Worm (Caenorhabditis elegans) whole organism, L4 larva: ENCODE measurements around the gene Y53F4B.17.
A peak's percentile ranks its signal among the peaks of the same experiment; 100 is the strongest.

Source experiments
- D1046.2 ChIP-seq: fragments of 200-800 bp; sonication (Bioruptor generic); IDR thresholded peaks from 2 replicates; pipeline ENCODE4 v1.3.6; 2022; ENCODE audit warnings: missing genetic modification characterization, missing compliant biosample characterization
- F10B5.3 ChIP-seq: sonication (generic microtip); optimal IDR thresholded peaks from 2 replicates; lab custom pipeline; 2016; ENCODE audit warnings: mild to moderate bottlenecking, missing genetic modification characterization, missing compliant biosample characterization
- F26F4.8 ChIP-seq: fragments of 200-800 bp; sonication (Bioruptor generic); conservative IDR thresholded peaks from 2 replicates; pipeline ENCODE4 v1.3.6; 2022; ENCODE audit warnings: missing genetic modification characterization, missing compliant biosample characterization
- F44E2.7 ChIP-seq: fragments of 200-800 bp; sonication (Bioruptor generic); IDR thresholded peaks from 2 replicates; pipeline ENCODE4 v2.1.2; 2022; ENCODE audit warnings: missing genetic modification characterization, missing compliant biosample characterization
- Y105C5A.15 ChIP-seq: fragments of 200-800 bp; sonication (Bioruptor generic); IDR thresholded peaks from 2 replicates; pipeline ENCODE4 v1.3.6; 2022; ENCODE audit warnings: missing genetic modification characterization, missing compliant biosample characterization
- Y5F2A.4 ChIP-seq: fragments of 200-800 bp; sonication (Bioruptor generic); optimal IDR thresholded peaks from 2 replicates; lab custom pipeline; 2018; ENCODE audit warnings: mild to moderate bottlenecking, missing genetic modification characterization, missing compliant biosample characterization
- Y75B8A.6 ChIP-seq: fragments of 200-800 bp; sonication (Bioruptor generic); IDR thresholded peaks from 2 replicates; pipeline ENCODE4 v1.3.6; 2022; ENCODE audit warnings: missing genetic modification reagents, missing genetic modification characterization, missing compliant biosample characterization
- ZK337.2 ChIP-seq: fragments of 200-800 bp; sonication (Bioruptor generic); IDR thresholded peaks from 2 replicates; pipeline ENCODE4 v1.3.6; 2022; ENCODE audit warnings: missing genetic modification reagents, missing genetic modification characterization, missing compliant biosample characterization
- aly-2 ChIP-seq: sonication (generic microtip); optimal IDR thresholded peaks from 2 replicates; lab custom pipeline; 2018; ENCODE audit warnings: missing biosample characterization, missing genetic modification characterization
- ama-1 ChIP-seq: fragments of 150-350 bp; optimal IDR thresholded peaks from 2 replicates; lab custom pipeline; 2014; ENCODE audit warnings: inconsistent platforms, mixed read lengths
- arid-1 ChIP-seq: fragments of 200-800 bp; sonication (Bioruptor generic); conservative IDR thresholded peaks from 2 replicates; pipeline ENCODE4 v1.3.6; 2022; ENCODE audit warnings: missing genetic modification reagents, missing genetic modification characterization, missing compliant biosample characterization
- ceh-20 ChIP-seq: fragments of 200-800 bp; sonication (Bioruptor generic); IDR thresholded peaks from 2 replicates; pipeline ENCODE4 v1.3.6; 2022; ENCODE audit warnings: missing genetic modification reagents, missing genetic modification characterization, missing compliant biosample characterization
- ceh-44 ChIP-seq: fragments of 200-800 bp; sonication (Bioruptor generic); IDR thresholded peaks from 2 replicates; pipeline ENCODE4 v1.3.6; 2022; ENCODE audit warnings: missing genetic modification reagents, missing genetic modification characterization, missing compliant biosample characterization
- ceh-62 ChIP-seq: sonication (generic microtip); optimal IDR thresholded peaks from 2 replicates; lab custom pipeline; 2017; ENCODE audit warnings: missing biosample characterization, missing genetic modification characterization
- ceh-82 ChIP-seq: sonication (generic microtip); optimal IDR thresholded peaks from 2 replicates; lab custom pipeline; 2017; ENCODE audit warnings: missing biosample characterization, missing genetic modification characterization
- daf-12 ChIP-seq: fragments of 150-350 bp; optimal IDR thresholded peaks from 2 replicates; lab custom pipeline; 2014; ENCODE audit warnings: missing biosample characterization, missing genetic modification reagents, missing genetic modification characterization
- daf-19 ChIP-seq: fragments of 200-800 bp; sonication (Bioruptor generic); conservative IDR thresholded peaks from 2 replicates; pipeline ENCODE4 v1.3.6; 2022; ENCODE audit warnings: missing genetic modification characterization, missing compliant biosample characterization
- daf-8 ChIP-seq: fragments of 200-800 bp; sonication (Bioruptor generic); IDR thresholded peaks from 2 replicates; pipeline ENCODE4 v1.3.6; 2022; ENCODE audit warnings: missing genetic modification characterization, missing compliant biosample characterization
- dmd-9 ChIP-seq: fragments of 200-800 bp; sonication (Bioruptor generic); IDR thresholded peaks from 2 replicates; pipeline ENCODE4 v1.3.6; 2022; ENCODE audit warnings: missing genetic modification reagents, missing genetic modification characterization, missing compliant biosample characterization
- dve-1 ChIP-seq: sonication (generic microtip); optimal IDR thresholded peaks from 2 replicates; lab custom pipeline; 2017; ENCODE audit warnings: antibody characterized with exemption, mild to moderate bottlenecking, missing genetic modification characterization, missing compliant biosample characterization; ENCODE audit not compliant: insufficient read depth
- fos-1 ChIP-seq: fragments of 150-350 bp; optimal IDR thresholded peaks from 2 replicates; lab custom pipeline; 2014; ENCODE audit warnings: missing biosample characterization, missing genetic modification characterization
- hif-1 ChIP-seq, 2 experiments: sonication (generic microtip); optimal IDR thresholded peaks; 2 replicates each; lab custom pipeline; 2016 to 2017; ENCODE audit warnings: missing compliant biosample characterization in 2 of 2, missing genetic modification characterization in 2 of 2, missing genetic modification reagents in 2 of 2, missing genotype in 2 of 2, mild to moderate bottlenecking in 1 of 2
- hlh-11 ChIP-seq: fragments of 200-800 bp; sonication (Bioruptor generic); optimal IDR thresholded peaks from 2 replicates; lab custom pipeline; 2018; ENCODE audit warnings: mild to moderate bottlenecking, missing genetic modification characterization, missing compliant biosample characterization
- hmg-1.1 ChIP-seq: fragments of 200-800 bp; sonication (Bioruptor generic); IDR thresholded peaks from 2 replicates; pipeline ENCODE4 v1.3.6; 2022; ENCODE audit warnings: missing genetic modification reagents, missing genetic modification characterization, missing compliant biosample characterization
- lin-13 ChIP-seq: fragments of 150-350 bp; optimal IDR thresholded peaks from 2 replicates; lab custom pipeline; 2014; ENCODE audit warnings: missing biosample characterization, missing genetic modification reagents, missing genetic modification characterization
- lin-38 ChIP-seq: fragments of 200-800 bp; sonication (Bioruptor generic); IDR thresholded peaks from 2 replicates; pipeline ENCODE4 v1.3.6; 2022; ENCODE audit warnings: missing genetic modification reagents, missing genetic modification characterization, missing compliant biosample characterization
- lin-39 ChIP-seq: fragments of 150-350 bp; optimal IDR thresholded peaks from 2 replicates; lab custom pipeline; 2014; ENCODE audit warnings: missing biosample characterization, missing genetic modification reagents, missing genetic modification characterization
- lir-3 ChIP-seq: sonication (generic microtip); optimal IDR thresholded peaks from 2 replicates; lab custom pipeline; 2016; ENCODE audit warnings: mild to moderate bottlenecking, missing genetic modification characterization, missing compliant biosample characterization
- madf-9 ChIP-seq: fragments of 200-800 bp; sonication (Bioruptor generic); conservative IDR thresholded peaks from 2 replicates; pipeline ENCODE4 v1.3.6; 2022; ENCODE audit warnings: missing genetic modification reagents, missing genetic modification characterization, missing compliant biosample characterization
- mdl-1 ChIP-seq, 2 experiments: fragments of 150-350 bp in 1 of 2; sonication (generic microtip) in 1 of 2; optimal IDR thresholded peaks; 2 replicates each; lab custom pipeline; 2014 to 2017; ENCODE audit warnings: missing biosample characterization in 2 of 2, missing genetic modification characterization in 2 of 2
- mes-2 ChIP-seq: sonication (generic microtip); optimal IDR thresholded peaks from 2 replicates; lab custom pipeline; 2016; ENCODE audit warnings: missing genotype, mild to moderate bottlenecking, missing genetic modification characterization, missing compliant biosample characterization; ENCODE audit not compliant: poor library complexity, severe bottlenecking
- mxl-3 ChIP-seq: fragments of 200-800 bp; sonication (Bioruptor generic); optimal IDR thresholded peaks from 2 replicates; lab custom pipeline; 2018; ENCODE audit warnings: mild to moderate bottlenecking, missing genetic modification characterization, missing compliant biosample characterization
- nhr-102 ChIP-seq: sonication (generic microtip); optimal IDR thresholded peaks from 2 replicates; lab custom pipeline; 2016; ENCODE audit warnings: mild to moderate bottlenecking, missing genetic modification characterization, moderate library complexity, missing compliant biosample characterization
- nhr-11 ChIP-seq: fragments of 150-350 bp; optimal IDR thresholded peaks from 2 replicates; lab custom pipeline; 2014; ENCODE audit warnings: missing biosample characterization, missing genetic modification characterization
- nhr-237 ChIP-seq: sonication (generic microtip); optimal IDR thresholded peaks from 2 replicates; lab custom pipeline; 2017; ENCODE audit warnings: missing biosample characterization, missing genetic modification characterization
- nhr-25 ChIP-seq: sonication (generic microtip); optimal IDR thresholded peaks from 2 replicates; lab custom pipeline; 2017; ENCODE audit warnings: missing genetic modification characterization, mild to moderate bottlenecking, missing compliant biosample characterization, antibody characterized with exemption, moderate library complexity, borderline replicate concordance; ENCODE audit not compliant: insufficient read depth
- nhr-41 ChIP-seq: fragments of 200-800 bp; sonication (Bioruptor generic); IDR thresholded peaks from 2 replicates; pipeline ENCODE4 v1.3.6; 2022; ENCODE audit warnings: missing genetic modification reagents, missing genetic modification characterization, missing compliant biosample characterization
- nhr-77 ChIP-seq: fragments of 150-350 bp; optimal IDR thresholded peaks from 2 replicates; lab custom pipeline; 2014; ENCODE audit warnings: missing biosample characterization, missing genetic modification characterization
- snpc-1.2 ChIP-seq: fragments of 200-800 bp; sonication (Bioruptor generic); IDR thresholded peaks from 2 replicates; pipeline ENCODE4 v1.3.6; 2022; ENCODE audit warnings: missing genetic modification reagents, missing genetic modification characterization, missing compliant biosample characterization
- snpc-4 ChIP-seq: fragments of 150-350 bp; optimal IDR thresholded peaks from 2 replicates; lab custom pipeline; 2014; ENCODE audit warnings: missing biosample characterization, missing genetic modification characterization
- spr-1 ChIP-seq: sonication (generic microtip); optimal IDR thresholded peaks from 2 replicates; lab custom pipeline; 2016; ENCODE audit warnings: mild to moderate bottlenecking, missing genetic modification characterization, missing compliant biosample characterization
- spr-3 ChIP-seq: fragments of 200-800 bp; sonication (Bioruptor generic); optimal IDR thresholded peaks from 2 replicates; lab custom pipeline; 2018; ENCODE audit warnings: mild to moderate bottlenecking, missing genetic modification characterization, missing compliant biosample characterization
- unc-130 ChIP-seq: sonication (generic microtip); optimal IDR thresholded peaks from 2 replicates; lab custom pipeline; 2016; ENCODE audit warnings: missing genetic modification reagents, missing genetic modification characterization, missing compliant biosample characterization
- unc-39 ChIP-seq: sonication (generic microtip); optimal IDR thresholded peaks from 2 replicates; lab custom pipeline; 2017; ENCODE audit warnings: missing biosample characterization, missing genetic modification characterization
- unc-62 ChIP-seq, 3 experiments: fragments of 150-350 bp in 1 of 3; sonication (generic microtip); optimal IDR thresholded peaks in 2 of 3; peaks in 1 of 3; 1 replicate in 1 of 3; 2 replicates in 2 of 3; lab custom pipeline; 2014 to 2017; ENCODE audit warnings: missing biosample characterization in 3 of 3, missing genetic modification characterization in 3 of 3, missing genetic modification reagents in 3 of 3, missing genotype in 1 of 3
- vab-7 ChIP-seq: fragments of 200-800 bp; sonication (Bioruptor generic); IDR thresholded peaks from 2 replicates; pipeline ENCODE4 v1.3.6; 2022; ENCODE audit warnings: missing genetic modification reagents, missing genetic modification characterization, missing compliant biosample characterization
- zag-1 ChIP-seq: fragments of 150-350 bp; optimal IDR thresholded peaks from 2 replicates; lab custom pipeline; 2014; ENCODE audit warnings: missing biosample characterization, missing genetic modification characterization
- zip-11 ChIP-seq: fragments of 200-800 bp; sonication (Bioruptor generic); IDR thresholded peaks from 2 replicates; pipeline ENCODE4 v1.3.6; 2022; ENCODE audit warnings: missing genetic modification characterization, missing compliant biosample characterization
- zip-2 ChIP-seq: fragments of 150-350 bp; optimal IDR thresholded peaks from 2 replicates; lab custom pipeline; 2014; ENCODE audit warnings: missing biosample characterization, missing genetic modification characterization
- ztf-7 ChIP-seq: fragments of 150-350 bp; optimal IDR thresholded peaks from 2 replicates; lab custom pipeline; 2014; ENCODE audit warnings: missing biosample characterization, missing genetic modification characterization

The Y53F4B.17 gene

ce11 chrII:15025599-15026164 is 32.8 kb upstream of the Y53F4B.17 start, which contains the start of gene cmtr-1 (continued):
- TF ChIP-seq dmd-9 (GFP tag; lab: Robert Waterston, UW) (peak; percentile 90), ceh-82 (no peak), ZK337.2 (GFP tag; lab: Robert Waterston, UW) (peak; percentile 5; the same call in 1 of the 2 replicates), daf-12 (tag; lab: Kevin White, UChicago) (no peak), madf-9 (peak; percentile 77), ceh-44 (no peak), mxl-3 (GFP tag; lab: Kevin White, UChicago) (peak; percentile 86), F44E2.7 (GFP tag; lab: Robert Waterston, UW) (no peak), nhr-102 (tag; lab: Kevin White, UChicago) (peak; percentile 96), dve-1 (tag; lab: Kevin White, UChicago) (peak; percentile 99), lin-39 (no peak), mes-2 (tag; lab: Kevin White, UChicago) (peak; percentile 98), zip-11 (GFP tag; lab: Robert Waterston, UW) (no peak), daf-8 (GFP tag; lab: Robert Waterston, UW) (no peak), nhr-41 (GFP tag; lab: Robert Waterston, UW) (peak; percentile 84), lir-3 (tag; lab: Kevin White, UChicago) (peak; percentile 54), Y5F2A.4 (GFP tag; lab: Kevin White, UChicago) (peak; percentile 48), nhr-77 (tag; lab: Kevin White, UChicago) (peak; percentile 97), lin-38 (peak; percentile 92), snpc-4 (peak; percentile 100), mdl-1 (tag; optimal IDR thresholded peaks at IDR 0.05; lab: Kevin White, UChicago) (peak; percentile 57 to 77), ceh-20 (GFP tag; lab: Robert Waterston, UW) (peak; percentile 87), vab-7 (GFP tag; lab: Robert Waterston, UW) (peak; percentile 85), zag-1 (tag; lab: Kevin White, UChicago) (no peak), daf-19 (GFP tag; lab: Robert Waterston, UW) (peak; percentile 67; the same call in 1 of the 2 replicates), ceh-62 (tag; lab: Kevin White, UChicago) (no peak), unc-130 (GFP tag; lab: Kevin White, UChicago) (peak; percentile 93), hlh-11 (tag; lab: Kevin White, UChicago) (peak; percentile 94), aly-2 (tag; lab: Kevin White, UChicago) (no peak), ama-1 (peak; percentile 96), ztf-7 (tag; lab: Kevin White, UChicago) (peak; percentile 93), snpc-1.2 (GFP tag; lab: Robert Waterston, UW) (peak; percentile 86), lin-13 (GFP tag; lab: Kevin White, UChicago) (peak; percentile 96), nhr-11 (tag; lab: Kevin White, UChicago) (peak; percentile 89), F26F4.8 (GFP tag; lab: Robert Waterston, UW) (no peak), spr-3 (peak; percentile 95), fos-1 (tag; lab: Kevin White, UChicago) (no peak), nhr-237 (tag; lab: Kevin White, UChicago) (peak; percentile 33), zip-2 (tag; lab: Kevin White, UChicago) (peak; percentile 84), unc-62 (GFP tag; optimal IDR thresholded peaks at IDR 0.05 in 1 of 2; lab: Kevin White, UChicago) (peak; percentile 24 to 97), unc-62 (tag; optimal IDR thresholded peaks at IDR 0.05; lab: Kevin White, UChicago) (no peak), arid-1 (GFP tag; lab: Robert Waterston, UW) (peak; percentile 96), Y75B8A.6 (GFP tag; lab: Robert Waterston, UW) (no peak), Y105C5A.15 (no peak), F10B5.3 (tag; lab: Kevin White, UChicago) (peak; percentile 91), spr-1 (tag; lab: Kevin White, UChicago) (peak; percentile 95), D1046.2 (peak; percentile 75; the same call in 1 of the 2 replicates), hmg-1.1 (GFP tag; lab: Robert Waterston, UW) (peak; percentile 99), unc-39 (tag; lab: Kevin White, UChicago) (no peak), hif-1 (tag; optimal IDR thresholded peaks at IDR 0.05; lab: Kevin White, UChicago) (peak; percentile 73 to 79), nhr-25 (tag; lab: Kevin White, UChicago) (peak; percentile 72)
